Worm (Caenorhabditis elegans) whole organism, L1 larva: ENCODE results near the gene sars-1.

Experiments used
- aha-1 ChIP-seq: fragments of 150-350 bp; optimal IDR thresholded peaks from 2 replicates; lab custom pipeline; 2014; ENCODE audit warnings: missing biosample characterization, missing genetic modification characterization
- aly-2 ChIP-seq: fragments of 150-350 bp; optimal IDR thresholded peaks from 2 replicates; lab custom pipeline; 2014; ENCODE audit warnings: missing biosample characterization, missing genetic modification characterization
- blmp-1 ChIP-seq: fragments of 150-350 bp; optimal IDR thresholded peaks from 2 replicates; lab custom pipeline; 2014; ENCODE audit warnings: missing biosample characterization, missing genetic modification characterization
- ceh-8 ChIP-seq: fragments of 200-800 bp; sonication (Bioruptor generic); optimal IDR thresholded peaks from 2 replicates; lab custom pipeline; 2018; ENCODE audit warnings: mild to moderate bottlenecking, missing genetic modification characterization, moderate library complexity, missing compliant biosample characterization
- dpl-1 ChIP-seq, 3 experiments: fragments of 150-350 bp in 2 of 3; sonication (generic microtip) in 1 of 3; optimal IDR thresholded peaks; 2 replicates each; lab custom pipeline; 2014 to 2017; ENCODE audit warnings: missing biosample characterization in 3 of 3, missing genetic modification characterization in 3 of 3, missing genetic modification reagents in 3 of 3
- efl-1 ChIP-seq, 4 experiments: fragments of 150-350 bp; optimal IDR thresholded peaks in 3 of 4; peaks in 1 of 4; 1 replicate in 1 of 4; 2 replicates in 3 of 4; lab custom pipeline; 2014; ENCODE audit warnings: missing biosample characterization in 2 of 4, missing genetic modification characterization in 2 of 4, missing genetic modification reagents in 2 of 4
- egl-13 ChIP-seq: sonication (generic microtip); optimal IDR thresholded peaks from 2 replicates; lab custom pipeline; 2016; ENCODE audit warnings: missing genotype, missing genetic modification reagents, missing genetic modification characterization, missing compliant biosample characterization
- egl-27 ChIP-seq, 2 experiments: fragments of 150-350 bp in 1 of 2; sonication (generic microtip); optimal IDR thresholded peaks; 3 replicates each; lab custom pipeline; 2017 to 2018; ENCODE audit warnings: missing biosample characterization in 2 of 2, missing genetic modification characterization in 2 of 2, missing genetic modification reagents in 2 of 2
- ets-5 ChIP-seq: fragments of 200-800 bp; sonication (Bioruptor generic); IDR thresholded peaks from 2 replicates; pipeline ENCODE4 v1.3.6; 2022; ENCODE audit warnings: missing genetic modification characterization, missing compliant biosample characterization
- fkh-10 ChIP-seq: sonication (generic microtip); optimal IDR thresholded peaks from 2 replicates; lab custom pipeline; 2017; ENCODE audit warnings: missing biosample characterization, missing genetic modification reagents, missing genetic modification characterization
- hlh-4 ChIP-seq: sonication (generic microtip); optimal IDR thresholded peaks from 2 replicates; lab custom pipeline; 2016; ENCODE audit warnings: mild to moderate bottlenecking, missing genetic modification characterization, missing compliant biosample characterization
- hpl-2 ChIP-seq: fragments of 150-350 bp; optimal IDR thresholded peaks from 2 replicates; lab custom pipeline; 2014; ENCODE audit warnings: missing biosample characterization, missing genetic modification reagents, missing genetic modification characterization
- jun-1 ChIP-seq: fragments of 150-350 bp; optimal IDR thresholded peaks from 2 replicates; lab custom pipeline; 2014; ENCODE audit warnings: missing biosample characterization, missing genetic modification reagents, missing genetic modification characterization
- lin-14 ChIP-seq: fragments of 200-800 bp; sonication (Bioruptor generic); optimal IDR thresholded peaks from 2 replicates; lab custom pipeline; 2018; ENCODE audit warnings: mild to moderate bottlenecking, missing genetic modification characterization, moderate library complexity, missing compliant biosample characterization
- lin-15B ChIP-seq: fragments of 150-350 bp; sonication (generic microtip); optimal IDR thresholded peaks from 3 replicates; lab custom pipeline; 2014; ENCODE audit warnings: missing biosample characterization, missing genetic modification characterization
- lin-35 ChIP-seq, 2 experiments: fragments of 150-350 bp; optimal IDR thresholded peaks; 2 replicates each; lab custom pipeline; 2014; ENCODE audit warnings: missing biosample characterization in 2 of 2, missing genetic modification characterization in 2 of 2, missing genetic modification reagents in 2 of 2
- lin-39 ChIP-seq: fragments of 150-350 bp; optimal IDR thresholded peaks from 2 replicates; lab custom pipeline; 2014; ENCODE audit warnings: missing biosample characterization, missing genetic modification reagents, missing genetic modification characterization
- mab-9 ChIP-seq: fragments of 200-800 bp; sonication (Bioruptor generic); IDR thresholded peaks from 2 replicates; pipeline ENCODE4 v1.3.6; 2022; ENCODE audit warnings: missing genetic modification reagents, missing genetic modification characterization, missing compliant biosample characterization
- mef-2 ChIP-seq: fragments of 150-350 bp; optimal IDR thresholded peaks from 2 replicates; lab custom pipeline; 2014; ENCODE audit warnings: missing biosample characterization, missing genetic modification characterization
- mep-1 ChIP-seq: fragments of 150-350 bp; optimal IDR thresholded peaks from 2 replicates; lab custom pipeline; 2014; ENCODE audit warnings: missing biosample characterization, missing genetic modification characterization
- nhr-19 ChIP-seq: fragments of 200-800 bp; sonication (Bioruptor generic); conservative IDR thresholded peaks from 2 replicates; pipeline ENCODE4 v1.3.6; 2022; ENCODE audit warnings: missing genetic modification characterization, missing compliant biosample characterization
- nhr-237 ChIP-seq: fragments of 150-350 bp; optimal IDR thresholded peaks from 2 replicates; lab custom pipeline; 2014; ENCODE audit warnings: missing biosample characterization, missing genetic modification characterization
- nhr-28 ChIP-seq: fragments of 150-350 bp; optimal IDR thresholded peaks from 2 replicates; lab custom pipeline; 2014; ENCODE audit warnings: missing biosample characterization, missing genetic modification characterization
- nhr-90 ChIP-seq: sonication (generic microtip); optimal IDR thresholded peaks from 2 replicates; lab custom pipeline; 2016; ENCODE audit warnings: mild to moderate bottlenecking, missing genetic modification characterization, missing compliant biosample characterization; ENCODE audit not compliant: poor library complexity
- pqm-1 ChIP-seq: sonication (generic microtip); optimal IDR thresholded peaks from 3 replicates; lab custom pipeline; 2017; ENCODE audit warnings: missing biosample characterization, missing genetic modification characterization
- rnt-1 ChIP-seq: sonication (generic microtip); optimal IDR thresholded peaks from 2 replicates; lab custom pipeline; 2016; ENCODE audit warnings: mild to moderate bottlenecking, missing genetic modification characterization, moderate library complexity, missing compliant biosample characterization
- snu-23 ChIP-seq: sonication (generic microtip); optimal IDR thresholded peaks from 2 replicates; lab custom pipeline; 2016; ENCODE audit warnings: missing genetic modification characterization, missing compliant biosample characterization
- sup-37 ChIP-seq: fragments of 200-800 bp; sonication (Bioruptor generic); optimal IDR thresholded peaks from 2 replicates; lab custom pipeline; 2018; ENCODE audit warnings: mild to moderate bottlenecking, missing genetic modification characterization, missing compliant biosample characterization
- swsn-7 ChIP-seq: sonication (generic microtip); optimal IDR thresholded peaks from 2 replicates; lab custom pipeline; 2016; ENCODE audit warnings: missing genetic modification characterization, missing compliant biosample characterization
- unc-130 ChIP-seq: fragments of 150-350 bp; optimal IDR thresholded peaks from 2 replicates; lab custom pipeline; 2017; ENCODE audit warnings: missing biosample characterization, missing genetic modification characterization, inconsistent platforms
- unc-30 ChIP-seq: sonication (generic microtip); optimal IDR thresholded peaks from 2 replicates; lab custom pipeline; 2017; ENCODE audit warnings: missing biosample characterization, missing genetic modification characterization
- unc-62 ChIP-seq: fragments of 150-350 bp; optimal IDR thresholded peaks from 2 replicates; lab custom pipeline; 2014; ENCODE audit warnings: missing biosample characterization, missing genetic modification reagents, missing genetic modification characterization
- ztf-11 ChIP-seq, 2 experiments: sonication (generic microtip); optimal IDR thresholded peaks; 2 replicates each; lab custom pipeline; 2016 to 2017; ENCODE audit warnings: missing genetic modification characterization in 2 of 2, missing biosample characterization in 1 of 2, missing compliant biosample characterization in 1 of 2
- ztf-4 ChIP-seq: fragments of 150-350 bp; optimal IDR thresholded peaks from 2 replicates; lab custom pipeline; 2014; ENCODE audit warnings: missing biosample characterization, missing genetic modification characterization

The sars-1 gene

DNA sequence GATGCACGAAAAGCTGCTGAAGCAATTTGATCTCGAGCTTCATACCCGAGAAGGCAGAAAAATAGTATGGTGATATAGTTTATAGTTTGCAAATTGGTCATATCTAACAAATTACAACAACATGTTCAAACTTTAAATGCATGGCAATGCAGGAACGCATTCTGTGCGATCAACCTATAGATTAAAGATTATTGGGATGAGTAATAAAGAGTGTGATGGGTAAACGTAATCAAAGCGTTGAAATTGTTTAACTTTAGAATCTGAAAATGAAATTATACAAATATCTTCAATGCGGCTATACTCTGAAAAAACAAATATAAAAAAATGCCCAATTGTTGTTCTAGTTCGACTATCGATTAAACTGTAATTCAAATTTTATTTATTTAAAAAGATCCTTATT is 27.2 kb upstream of the sars-1 start, which contains the start of gene C47E12.14:
TSS of gene C47E12.14 (minus strand) at position 101 of the 400 bp plus-strand sequence.
- TF ChIP-seq ztf-11 (tag; optimal IDR thresholded peaks at IDR 0.05; lab: Kevin White, UChicago) (no peak), lin-15B (no peak), pqm-1 (tag; lab: Kevin White, UChicago) (no peak), fkh-10 (GFP tag; lab: Kevin White, UChicago) (no peak), nhr-90 (tag; lab: Kevin White, UChicago) (no peak), hpl-2 (no peak), egl-13 (tag; lab: Kevin White, UChicago) (no peak), swsn-7 (tag; lab: Kevin White, UChicago) (no peak), rnt-1 (tag; lab: Kevin White, UChicago) (no peak), unc-30 (tag; lab: Kevin White, UChicago) (no peak), unc-62 (no peak), lin-39 (tag; lab: Kevin White, UChicago) (no peak), sup-37 (GFP tag; lab: Kevin White, UChicago) (no peak)

- TF ChIP-seq rnt-1 (tag; lab: Kevin White, UChicago) (peak; percentile 13), ceh-8 (no peak), lin-14 (GFP tag; lab: Kevin White, UChicago) (peak; percentile 35), mef-2 (tag; lab: Kevin White, UChicago) (no peak)
These were observed 25.8 kb upstream of the sars-1 start, which contains the start of gene dhp-2 for ce11 chrIV:9977602-9978172. TSS of gene dhp-2 (plus strand) at chrIV:9978122.

- TF ChIP-seq mep-1 (tag; lab: Kevin White, UChicago) (peak; percentile 47), efl-1 (optimal IDR thresholded peaks at IDR 0.05; lab: Kevin White, UChicago) (peak; percentile 3 to 29), efl-1 (GFP tag; optimal IDR thresholded peaks at IDR 0.05 in 1 of 2; lab: Kevin White, UChicago) (no peak), dpl-1 (GFP tag; optimal IDR thresholded peaks at IDR 0.05; lab: Kevin White, UChicago) (peak in 1 of 3 experiments; percentile 30), lin-35 (GFP tag; optimal IDR thresholded peaks at IDR 0.05; lab: Kevin White, UChicago) (peak in 1 of 2 experiments; percentile 27), ztf-4 (no peak), unc-130 (no peak)
These were observed 21.2 kb upstream of the sars-1 start, which contains the start of gene rrp-1 for ce11 chrIV:9982226-9982794. TSS of gene rrp-1 (minus strand) at chrIV:9982276.

ce11 chrIV:9982895-9983294 is 20.6 kb upstream of the sars-1 start, which contains the start of gene mam-2:
TSS of gene mam-2 (plus strand) at chrIV:9983195.
- no peak for TF ChIP-seq snu-23
- TF ChIP-seq nhr-19 (GFP tag; lab: Robert Waterston, UW) = no peak
- TF ChIP-seq nhr-237 = no peak
- peak; percentile 30 for TF ChIP-seq blmp-1
- TF ChIP-seq nhr-28 (tag; lab: Kevin White, UChicago) = no peak
- TF ChIP-seq jun-1 = no peak
- TF ChIP-seq mab-9 (GFP tag; lab: Robert Waterston, UW) = no peak

DNA sequence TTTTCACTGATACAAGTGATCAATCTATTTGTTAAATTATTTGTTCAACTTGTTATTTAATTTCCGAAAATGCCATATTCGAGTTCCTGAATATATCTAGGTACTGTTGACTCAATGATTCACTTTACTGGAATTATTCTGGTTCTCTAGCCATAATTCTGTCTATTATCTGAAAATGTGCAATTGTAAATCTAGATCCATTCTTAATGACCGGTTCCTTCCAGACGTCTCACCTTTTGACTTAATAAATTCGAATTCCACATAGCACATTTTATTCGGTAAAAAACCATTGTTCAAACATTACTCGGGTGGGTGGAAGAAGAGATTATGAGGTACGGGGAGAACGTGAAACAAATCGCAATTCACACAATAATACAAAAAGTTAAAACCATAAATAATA is 14.1 kb upstream of the sars-1 start:
- TF ChIP-seq rnt-1 (tag; lab: Kevin White, UChicago) (no peak), aha-1 (no peak), egl-27 (tag; optimal IDR thresholded peaks at IDR 0.05; lab: Kevin White, UChicago) (no peak), efl-1 (optimal IDR thresholded peaks at IDR 0.05; lab: Kevin White, UChicago) (no peak), efl-1 (GFP tag; optimal IDR thresholded peaks at IDR 0.05 in 1 of 2; lab: Kevin White, UChicago) (no peak), dpl-1 (GFP tag; optimal IDR thresholded peaks at IDR 0.05; lab: Kevin White, UChicago) (no peak), ets-5 (no peak), aly-2 (tag; lab: Kevin White, UChicago) (peak; percentile 61), nhr-90 (tag; lab: Kevin White, UChicago) (no peak), hlh-4 (no peak)
- TF ChIP-seq, all 84 proteins: peak for 1
